Worm (Caenorhabditis elegans) whole organism, young adult: ENCODE data around the gene acly-2.

ENCODE experiments used
- B0019.2 ChIP-seq: fragments of 200-800 bp; sonication (Bioruptor generic); conservative IDR thresholded peaks from 2 replicates; pipeline ENCODE4 v1.3.6; 2022; ENCODE audit warnings: missing genetic modification reagents, missing genetic modification characterization, missing compliant biosample characterization
- B0261.1 ChIP-seq: sonication (generic microtip); optimal IDR thresholded peaks from 2 replicates; lab custom pipeline; 2016; ENCODE audit warnings: mild to moderate bottlenecking, missing genetic modification characterization, moderate library complexity, missing compliant biosample characterization
- C06A6.2 ChIP-seq: fragments of 200-800 bp; sonication (Bioruptor generic); conservative IDR thresholded peaks from 2 replicates; pipeline ENCODE4 v1.3.6; 2022; ENCODE audit warnings: missing genetic modification characterization, missing compliant biosample characterization
- F10E7.11 ChIP-seq: sonication (generic microtip); optimal IDR thresholded peaks from 2 replicates; lab custom pipeline; 2017; ENCODE audit warnings: mild to moderate bottlenecking, missing genetic modification characterization, moderate library complexity, missing compliant biosample characterization
- F33H1.4 ChIP-seq: fragments of 200-800 bp; sonication (Bioruptor generic); IDR thresholded peaks from 2 replicates; pipeline ENCODE4 v1.3.6; 2022; ENCODE audit warnings: missing genetic modification reagents, missing genetic modification characterization, missing compliant biosample characterization
- F37B4.10 ChIP-seq: fragments of 200-800 bp; sonication (Bioruptor generic); IDR thresholded peaks from 2 replicates; pipeline ENCODE4 v1.3.6; 2022; ENCODE audit warnings: missing genetic modification characterization, missing compliant biosample characterization
- F39B2.1 ChIP-seq: fragments of 200-800 bp; sonication (Bioruptor generic); IDR thresholded peaks from 2 replicates; pipeline ENCODE4 v1.3.6; 2022; ENCODE audit warnings: missing genetic modification reagents, missing genetic modification characterization, missing compliant biosample characterization
- F49E8.2 ChIP-seq: sonication (generic microtip); optimal IDR thresholded peaks from 3 replicates; lab custom pipeline; 2017; ENCODE audit warnings: missing genetic modification characterization, mild to moderate bottlenecking, missing compliant biosample characterization, antibody characterized with exemption, moderate library complexity; ENCODE audit not compliant: insufficient read depth
- F52B5.7 ChIP-seq: sonication (generic microtip); optimal IDR thresholded peaks from 2 replicates; lab custom pipeline; 2016; ENCODE audit warnings: mild to moderate bottlenecking, missing genetic modification characterization, missing compliant biosample characterization
- F55B11.4 ChIP-seq: sonication (generic microtip); optimal IDR thresholded peaks from 2 replicates; lab custom pipeline; 2016; ENCODE audit warnings: missing compliant biosample characterization, missing genetic modification characterization, borderline replicate concordance; ENCODE audit not compliant: insufficient read depth
- F57C9.4 ChIP-seq: sonication (generic microtip); optimal IDR thresholded peaks from 2 replicates; lab custom pipeline; 2017; ENCODE audit warnings: mild to moderate bottlenecking, missing genetic modification characterization, missing compliant biosample characterization
- K11D2.4 ChIP-seq: fragments of 200-800 bp; sonication (Bioruptor generic); IDR thresholded peaks from 2 replicates; pipeline ENCODE4 v1.3.6; 2022; ENCODE audit warnings: missing genetic modification reagents, missing genetic modification characterization, missing compliant biosample characterization
- K12H6.12 ChIP-seq: fragments of 200-800 bp; sonication (Bioruptor generic); optimal IDR thresholded peaks from 2 replicates; lab custom pipeline; 2018; ENCODE audit warnings: mild to moderate bottlenecking, missing genetic modification characterization, missing compliant biosample characterization
- Y67H2A.10 ChIP-seq: fragments of 200-800 bp; sonication (Bioruptor generic); conservative IDR thresholded peaks from 2 replicates; pipeline ENCODE4 v1.3.6; 2022; ENCODE audit warnings: missing genetic modification reagents, missing genetic modification characterization, missing compliant biosample characterization
- akir-1 ChIP-seq: fragments of 200-800 bp; sonication (Bioruptor generic); optimal IDR thresholded peaks from 2 replicates; lab custom pipeline; 2018; ENCODE audit warnings: mild to moderate bottlenecking, missing genetic modification characterization, moderate library complexity, missing compliant biosample characterization
- aptf-3 ChIP-seq: fragments of 200-800 bp; sonication (Bioruptor generic); IDR thresholded peaks from 2 replicates; pipeline ENCODE4 v1.3.6; 2022; ENCODE audit warnings: missing genetic modification characterization, missing compliant biosample characterization
- atf-7 ChIP-seq: sonication (generic microtip); optimal IDR thresholded peaks from 2 replicates; lab custom pipeline; 2017; ENCODE audit warnings: mild to moderate bottlenecking, missing genetic modification characterization, missing compliant biosample characterization
- ceh-27 ChIP-seq: fragments of 200-800 bp; sonication (Bioruptor generic); optimal IDR thresholded peaks from 2 replicates; lab custom pipeline; 2018; ENCODE audit warnings: mild to moderate bottlenecking, missing genetic modification characterization, moderate library complexity, missing compliant biosample characterization
- ceh-40 ChIP-seq: fragments of 200-800 bp; sonication (Bioruptor generic); IDR thresholded peaks from 2 replicates; pipeline ENCODE4 v1.3.6; 2022; ENCODE audit warnings: missing genetic modification characterization, missing compliant biosample characterization
- chd-7 ChIP-seq: sonication (generic microtip); optimal IDR thresholded peaks from 2 replicates; lab custom pipeline; 2016; ENCODE audit warnings: mild to moderate bottlenecking, missing genetic modification characterization, moderate library complexity, missing compliant biosample characterization
- die-1 ChIP-seq: sonication (generic microtip); optimal IDR thresholded peaks from 2 replicates; lab custom pipeline; 2016; ENCODE audit warnings: missing genotype, mild to moderate bottlenecking, missing genetic modification characterization, missing compliant biosample characterization
- dox-1 ChIP-seq: fragments of 200-800 bp; sonication (Bioruptor generic); IDR thresholded peaks from 2 replicates; pipeline ENCODE4 v1.3.6; 2022; ENCODE audit warnings: missing genetic modification reagents, missing genetic modification characterization, missing compliant biosample characterization
- dpff-1 ChIP-seq: sonication (generic microtip); optimal IDR thresholded peaks from 2 replicates; lab custom pipeline; 2017; ENCODE audit warnings: mild to moderate bottlenecking, missing genetic modification characterization, missing compliant biosample characterization
- dpl-1 ChIP-seq: fragments of 150-350 bp; optimal IDR thresholded peaks from 2 replicates; lab custom pipeline; 2014; ENCODE audit warnings: missing biosample characterization, missing genetic modification reagents, missing genetic modification characterization
- efl-1 ChIP-seq: fragments of 150-350 bp; optimal IDR thresholded peaks from 2 replicates; lab custom pipeline; 2014; ENCODE audit warnings: missing biosample characterization, missing genetic modification reagents, missing genetic modification characterization
- him-1 ChIP-seq: sonication (generic microtip); optimal IDR thresholded peaks from 2 replicates; lab custom pipeline; 2016; ENCODE audit warnings: missing genotype, missing genetic modification reagents, missing genetic modification characterization, missing compliant biosample characterization
- hlh-12 ChIP-seq: sonication (generic microtip); optimal IDR thresholded peaks from 2 replicates; lab custom pipeline; 2016; ENCODE audit warnings: missing genetic modification characterization, missing compliant biosample characterization
- hlh-26 ChIP-seq: fragments of 200-800 bp; sonication (Bioruptor generic); conservative IDR thresholded peaks from 2 replicates; pipeline ENCODE4 v1.3.6; 2022; ENCODE audit warnings: missing genetic modification reagents, missing genetic modification characterization, missing compliant biosample characterization
- let-607 ChIP-seq, 2 experiments: fragments of 200-800 bp in 1 of 2; sonication (Bioruptor generic) in 1 of 2; sonication (generic microtip) in 1 of 2; optimal IDR thresholded peaks; 2 replicates each; lab custom pipeline; 2016 to 2018; ENCODE audit warnings: mild to moderate bottlenecking in 2 of 2, missing compliant biosample characterization in 2 of 2, missing genetic modification characterization in 2 of 2, moderate library complexity in 2 of 2, missing genotype in 1 of 2
- lin-26 ChIP-seq: fragments of 200-800 bp; sonication (Bioruptor generic); IDR thresholded peaks from 2 replicates; pipeline ENCODE4 v1.3.6; 2022; ENCODE audit warnings: missing genetic modification reagents, missing genetic modification characterization, missing compliant biosample characterization
- lin-40 ChIP-seq: sonication (generic microtip); optimal IDR thresholded peaks from 2 replicates; lab custom pipeline; 2016; ENCODE audit warnings: missing genetic modification characterization, mild to moderate bottlenecking, missing compliant biosample characterization, missing genotype, missing genetic modification reagents
- lsy-27 ChIP-seq: sonication (generic microtip); optimal IDR thresholded peaks from 2 replicates; lab custom pipeline; 2017; ENCODE audit warnings: missing genetic modification characterization, mild to moderate bottlenecking, missing compliant biosample characterization, antibody characterized with exemption, missing genotype, borderline replicate concordance; ENCODE audit not compliant: insufficient read depth
- madf-6 ChIP-seq: fragments of 200-800 bp; sonication (Bioruptor generic); IDR thresholded peaks from 2 replicates; pipeline ENCODE4 v1.3.6; 2022; ENCODE audit warnings: missing genetic modification reagents, missing genetic modification characterization, missing compliant biosample characterization
- madf-8 ChIP-seq: fragments of 200-800 bp; sonication (Bioruptor generic); conservative IDR thresholded peaks from 2 replicates; pipeline ENCODE4 v1.3.6; 2022; ENCODE audit warnings: missing genetic modification reagents, missing genetic modification characterization, missing compliant biosample characterization
- nfya-1 ChIP-seq: sonication (generic microtip); optimal IDR thresholded peaks from 2 replicates; lab custom pipeline; 2017; ENCODE audit warnings: antibody characterized with exemption, missing compliant biosample characterization, missing genetic modification characterization, borderline replicate concordance; ENCODE audit not compliant: insufficient read depth
- nfya-2 ChIP-seq: fragments of 200-800 bp; sonication (Bioruptor generic); IDR thresholded peaks from 2 replicates; pipeline ENCODE4 v1.3.6; 2022; ENCODE audit warnings: missing genetic modification reagents, missing genetic modification characterization, missing compliant biosample characterization
- pbrm-1 ChIP-seq: fragments of 200-800 bp; sonication (Bioruptor generic); IDR thresholded peaks from 2 replicates; pipeline ENCODE4 v1.3.6; 2022; ENCODE audit warnings: missing genetic modification reagents, missing genetic modification characterization, missing compliant biosample characterization
- repo-1 ChIP-seq: sonication (generic microtip); optimal IDR thresholded peaks from 2 replicates; lab custom pipeline; 2017; ENCODE audit warnings: mild to moderate bottlenecking, missing genetic modification characterization, missing compliant biosample characterization
- rpc-1 ChIP-seq, 2 experiments: fragments of 150-350 bp in 1 of 2; sonication (generic microtip) in 1 of 2; optimal IDR thresholded peaks; 2 replicates each; lab custom pipeline; 2014 to 2018; ENCODE audit warnings: missing biosample characterization in 1 of 2, missing genetic modification characterization in 1 of 2, missing genetic modification reagents in 1 of 2, missing genotype in 1 of 2
- sdz-38 ChIP-seq: sonication (generic microtip); optimal IDR thresholded peaks from 2 replicates; lab custom pipeline; 2016; ENCODE audit warnings: missing genotype, missing genetic modification characterization, missing compliant biosample characterization
- snpc-1.1 ChIP-seq: sonication (generic microtip); optimal IDR thresholded peaks from 2 replicates; lab custom pipeline; 2017; ENCODE audit warnings: missing genetic modification characterization, mild to moderate bottlenecking, missing compliant biosample characterization, antibody characterized with exemption, moderate library complexity, missing genotype, missing genetic modification reagents; ENCODE audit not compliant: insufficient read depth
- snpc-1.3 ChIP-seq: sonication (generic microtip); optimal IDR thresholded peaks from 2 replicates; lab custom pipeline; 2017; ENCODE audit warnings: missing genetic modification characterization, mild to moderate bottlenecking, missing compliant biosample characterization, antibody characterized with exemption, moderate library complexity, missing genotype, missing genetic modification reagents; ENCODE audit not compliant: insufficient read depth
- snpc-4 ChIP-seq, 5 experiments: fragments of 150-350 bp in 1 of 5; sonication (generic microtip) in 4 of 5; optimal IDR thresholded peaks; 2 replicates each; lab custom pipeline; 2014 to 2018; ENCODE audit warnings: missing genetic modification characterization in 5 of 5, missing biosample characterization in 3 of 5, antibody characterized with exemption in 2 of 5, mild to moderate bottlenecking in 2 of 5, missing compliant biosample characterization in 2 of 5, missing genotype in 2 of 5, moderate library complexity in 2 of 5, missing genetic modification reagents in 1 of 5
- tbx-9 ChIP-seq: sonication (generic microtip); optimal IDR thresholded peaks from 2 replicates; lab custom pipeline; 2016; ENCODE audit warnings: borderline replicate concordance, missing genetic modification characterization, inconsistent platforms, missing compliant biosample characterization
- tlf-1 ChIP-seq: fragments of 200-800 bp; sonication (Bioruptor generic); optimal IDR thresholded peaks from 2 replicates; lab custom pipeline; 2018; ENCODE audit warnings: mild to moderate bottlenecking, missing genetic modification characterization, missing compliant biosample characterization
- unc-130 ChIP-seq: sonication (generic microtip); optimal IDR thresholded peaks from 2 replicates; lab custom pipeline; 2016; ENCODE audit warnings: missing genetic modification reagents, missing genetic modification characterization, missing compliant biosample characterization
- ztf-22 ChIP-seq: fragments of 200-800 bp; sonication (Bioruptor generic); optimal IDR thresholded peaks from 2 replicates; lab custom pipeline; 2018; ENCODE audit warnings: mild to moderate bottlenecking, missing genetic modification characterization, moderate library complexity, missing compliant biosample characterization

acly-2 gene

ce11 chrV:13130439-13130840, 14.2 kb downstream of the acly-2 start:
- TF ChIP-seq dpff-1 (tag; lab: Kevin White, UChicago) (no peak), ceh-40 (GFP tag; lab: Robert Waterston, UW) (no peak), efl-1 (GFP tag; lab: Kevin White, UChicago) (no peak), madf-6 (GFP tag; lab: Robert Waterston, UW) (no peak; the same call in 1 of the 2 replicates), let-607 (tag; optimal IDR thresholded peaks at IDR 0.05; lab: Kevin White, UChicago) (peak; percentile 69 to 86), snpc-4 (GFP tag; optimal IDR thresholded peaks at IDR 0.05; lab: Kevin White, UChicago) (peak; percentile 39), snpc-4 (tag; optimal IDR thresholded peaks at IDR 0.05; lab: Kevin White, UChicago) (peak in 3 of 4 experiments; percentile 31 to 36 (median 33)), dox-1 (GFP tag; lab: Robert Waterston, UW) (peak; percentile 81), ceh-27 (GFP tag; lab: Kevin White, UChicago) (peak; percentile 30), F39B2.1 (GFP tag; lab: Robert Waterston, UW) (no peak), F49E8.2 (tag; lab: Kevin White, UChicago) (no peak), nfya-1 (no peak), C06A6.2 (GFP tag; lab: Robert Waterston, UW) (0 out of 2 replicates have a peak, but pooled peaks have one; percentile 44), snpc-1.1 (tag; lab: Kevin White, UChicago) (no peak), K11D2.4 (GFP tag; lab: Robert Waterston, UW) (peak; percentile 38; the same call in 1 of the 2 replicates), B0261.1 (tag; lab: Kevin White, UChicago) (no peak), hlh-12 (no peak), die-1 (tag; lab: Kevin White, UChicago) (peak; percentile 17), akir-1 (GFP tag; lab: Kevin White, UChicago) (no peak), lin-40 (tag; lab: Kevin White, UChicago) (peak; percentile 38), tlf-1 (no peak), K12H6.12 (peak; percentile 80), F52B5.7 (tag; lab: Kevin White, UChicago) (no peak), repo-1 (no peak), aptf-3 (GFP tag; lab: Robert Waterston, UW) (no peak), F10E7.11 (tag; lab: Kevin White, UChicago) (no peak), sdz-38 (tag; lab: Kevin White, UChicago) (no peak), F33H1.4 (GFP tag; lab: Robert Waterston, UW) (no peak), snpc-1.3 (tag; lab: Kevin White, UChicago) (no peak), hlh-26 (GFP tag; lab: Robert Waterston, UW) (no peak), atf-7 (tag; lab: Kevin White, UChicago) (peak; percentile 67), lin-26 (GFP tag; lab: Robert Waterston, UW) (no peak), F57C9.4 (tag; lab: Kevin White, UChicago) (no peak), F55B11.4 (tag; lab: Kevin White, UChicago) (no peak), him-1 (tag; lab: Kevin White, UChicago) (no peak), F37B4.10 (GFP tag; lab: Robert Waterston, UW) (no peak), dpl-1 (GFP tag; lab: Kevin White, UChicago) (no peak), Y67H2A.10 (GFP tag; lab: Robert Waterston, UW) (no peak), madf-8 (GFP tag; lab: Robert Waterston, UW) (no peak), tbx-9 (tag; lab: Kevin White, UChicago) (no peak), B0019.2 (GFP tag; lab: Robert Waterston, UW) (no peak), ztf-22 (GFP tag; lab: Kevin White, UChicago) (peak; percentile 71), nfya-2 (no peak), rpc-1 (optimal IDR thresholded peaks at IDR 0.05; lab: Kevin White, UChicago) (no peak), rpc-1 (tag; optimal IDR thresholded peaks at IDR 0.05; lab: Kevin White, UChicago) (no peak), chd-7 (no peak), lsy-27 (tag; lab: Kevin White, UChicago) (no peak), pbrm-1 (GFP tag; lab: Robert Waterston, UW) (no peak), unc-130 (no peak)
